Worm (Caenorhabditis elegans) whole organism, midembryonic: ENCODE measurements around the gene T24A6.7.

Experiments used
- T22C8.4 ChIP-seq: fragments of 200-800 bp; sonication (Bioruptor generic); IDR thresholded peaks from 2 replicates; pipeline ENCODE4 v1.3.6; 2022; ENCODE audit warnings: missing genetic modification characterization, missing compliant biosample characterization
- cog-1 ChIP-seq: sonication (generic microtip); optimal IDR thresholded peaks from 2 replicates; lab custom pipeline; 2016; ENCODE audit warnings: missing genetic modification characterization, missing compliant biosample characterization
- flt-1 ChIP-seq: fragments of 200-800 bp; sonication (Bioruptor generic); IDR thresholded peaks from 2 replicates; pipeline ENCODE4 v1.3.6; 2022; ENCODE audit warnings: missing genetic modification characterization, missing compliant biosample characterization
- klf-2 ChIP-seq: fragments of 200-800 bp; sonication (Bioruptor generic); conservative IDR thresholded peaks from 2 replicates; pipeline ENCODE4 v1.3.6; 2022; ENCODE audit warnings: missing genetic modification reagents, missing genetic modification characterization, missing compliant biosample characterization
- med-1 ChIP-seq: sonication (generic microtip); optimal IDR thresholded peaks from 2 replicates; lab custom pipeline; 2017; ENCODE audit warnings: missing genetic modification characterization, mild to moderate bottlenecking, missing compliant biosample characterization, antibody characterized with exemption, missing genetic modification reagents; ENCODE audit not compliant: insufficient read depth
- ref-1 ChIP-seq: fragments of 200-800 bp; sonication (Bioruptor generic); conservative IDR thresholded peaks from 2 replicates; pipeline ENCODE4 v1.3.6; 2022; ENCODE audit warnings: missing genetic modification reagents, missing genetic modification characterization, missing compliant biosample characterization
- tab-1 ChIP-seq: fragments of 200-800 bp; sonication (Bioruptor generic); IDR thresholded peaks from 2 replicates; pipeline ENCODE4 v1.3.6; 2022; ENCODE audit warnings: missing genetic modification characterization, missing compliant biosample characterization
- ztf-23 ChIP-seq: fragments of 200-800 bp; sonication (Bioruptor generic); IDR thresholded peaks from 2 replicates; pipeline ENCODE4 v1.3.6; 2022; ENCODE audit warnings: missing genetic modification reagents, missing genetic modification characterization, missing compliant biosample characterization
- ztf-29 ChIP-seq: fragments of 200-800 bp; sonication (Bioruptor generic); IDR thresholded peaks from 2 replicates; pipeline ENCODE4 v1.3.6; 2022; ENCODE audit warnings: missing genetic modification reagents, missing genetic modification characterization, missing compliant biosample characterization

ce11 chrV:3541117-3541516 is 16.0 kb downstream of the T24A6.7 start, which contains the start of gene srbc-67:
- TF ChIP-seq flt-1 (GFP tag; lab: Robert Waterston, UW) (no peak), ztf-29 (GFP tag; lab: Robert Waterston, UW) (no peak), ref-1 (GFP tag; lab: Robert Waterston, UW) (no peak), klf-2 (GFP tag; lab: Robert Waterston, UW) (no peak), med-1 (GFP tag; lab: Kevin White, UChicago) (no peak), ztf-23 (GFP tag; lab: Robert Waterston, UW) (no peak), T22C8.4 (GFP tag; lab: Robert Waterston, UW) (no peak), tab-1 (GFP tag; lab: Robert Waterston, UW) (no peak), cog-1 (tag; lab: Kevin White, UChicago) (no peak)
